Fruit fly (Drosophila melanogaster): ENCODE data around the gene brwl.

dm6 chr2L:9550880-9551279 is 17.8 kb upstream of the brwl start:
- TF ChIP-seq Mes4 (GFP tag; optimal IDR thresholded peaks at IDR 0.05) (no peak), sna (GFP tag; IDR thresholded peaks at IDR 0.05; ENCODE audit: partially characterized antibody) (no peak), Dip3 (GFP tag; optimal IDR thresholded peaks at IDR 0.05) (no peak), Rx (GFP tag; IDR thresholded peaks at IDR 0.05) (no peak), CG10979 (tag; optimal IDR thresholded peaks at IDR 0.05) (no peak), CG34422 (GFP tag; IDR thresholded peaks at IDR 0.05) (no peak), CoRest (tag; optimal IDR thresholded peaks at IDR 0.05) (no peak), pho (GFP tag; optimal IDR thresholded peaks at IDR 0.05) (no peak), ttk (GFP tag; IDR thresholded peaks at IDR 0.05) (no peak), pan (optimal IDR thresholded peaks at IDR 0.05) (no peak), pan (GFP tag; optimal IDR thresholded peaks at IDR 0.05 in 1 of 2, IDR thresholded peaks at IDR 0.05 in 1 of 2) (no peak), CG1024 (GFP tag; IDR thresholded peaks at IDR 0.05) (no peak)
